Worm (Caenorhabditis elegans) whole organism, late embryonic: ENCODE data around the gene F26A1.8.

Experiments used
- Y22D7AL.16 ChIP-seq: sonication (generic microtip); optimal IDR thresholded peaks from 2 replicates; lab custom pipeline; 2016; ENCODE audit warnings: missing genetic modification characterization, missing compliant biosample characterization
- ceh-18 ChIP-seq: sonication (generic microtip); optimal IDR thresholded peaks from 2 replicates; lab custom pipeline; 2016; ENCODE audit warnings: missing genetic modification characterization, missing compliant biosample characterization
- elt-2 ChIP-seq: sonication (generic microtip); optimal IDR thresholded peaks from 2 replicates; lab custom pipeline; 2016; ENCODE audit warnings: missing genetic modification reagents, missing genetic modification characterization, missing compliant biosample characterization
- fax-1 ChIP-seq: sonication (generic microtip); optimal IDR thresholded peaks from 2 replicates; lab custom pipeline; 2016; ENCODE audit warnings: missing genotype, missing genetic modification characterization, missing compliant biosample characterization
- hlh-8 ChIP-seq: sonication (generic microtip); optimal IDR thresholded peaks from 2 replicates; lab custom pipeline; 2016; ENCODE audit warnings: missing genotype, missing genetic modification characterization, missing compliant biosample characterization
- pha-4 ChIP-seq: fragments of 150-350 bp; optimal IDR thresholded peaks from 2 replicates; lab custom pipeline; 2018; ENCODE audit warnings: missing biosample characterization, missing genetic modification reagents, missing genetic modification characterization
- unc-3 ChIP-seq, 2 experiments: fragments of 200-800 bp in 1 of 2; sonication (Bioruptor generic) in 1 of 2; sonication (generic microtip) in 1 of 2; conservative IDR thresholded peaks in 1 of 2; optimal IDR thresholded peaks in 1 of 2; 2 replicates each; pipeline versions ENCODE4 v1.3.6 to Lab custom; 2016 to 2022; ENCODE audit warnings: missing compliant biosample characterization in 2 of 2, missing genetic modification characterization in 2 of 2, missing genetic modification reagents in 1 of 2

- TF ChIP-seq elt-2 (tag; lab: Kevin White, UChicago) (no peak), fax-1 (no peak), unc-3 (GFP tag; conservative IDR thresholded peaks at IDR 0.05; lab: Robert Waterston, UW) (no peak), unc-3 (tag; optimal IDR thresholded peaks at IDR 0.05; lab: Kevin White, UChicago) (no peak), ceh-18 (tag; lab: Kevin White, UChicago) (no peak), pha-4 (no peak), Y22D7AL.16 (tag; lab: Kevin White, UChicago) (no peak), hlh-8 (tag; lab: Kevin White, UChicago) (no peak)
Measured at ce11 chrIII:4842173-4842572, 20.1 kb upstream of the F26A1.8 start, which contains the start of gene clec-156.
